Worm (Caenorhabditis elegans) whole organism, mixed stage, embryonic: ENCODE data around the gene C06G3.8.
A peak's percentile ranks its signal among the peaks of the same experiment; 100 is the strongest.

Experiments used
- bed-3 ChIP-seq: fragments of 200-800 bp; sonication (Bioruptor generic); optimal IDR thresholded peaks from 3 replicates; lab custom pipeline; 2018; ENCODE audit warnings: mild to moderate bottlenecking, missing genetic modification characterization, moderate library complexity, missing compliant biosample characterization
- ceh-39 ChIP-seq: fragments of 150-350 bp; optimal IDR thresholded peaks from 2 replicates; lab custom pipeline; 2014; ENCODE audit warnings: missing biosample characterization, missing genetic modification characterization
- ceh-43 ChIP-seq: fragments of 200-800 bp; sonication (Bioruptor generic); optimal IDR thresholded peaks from 2 replicates; lab custom pipeline; 2018; ENCODE audit warnings: mild to moderate bottlenecking, missing genetic modification characterization, moderate library complexity, missing compliant biosample characterization
- ceh-83 ChIP-seq: fragments of 200-800 bp; sonication (Bioruptor generic); optimal IDR thresholded peaks from 2 replicates; lab custom pipeline; 2018; ENCODE audit warnings: mild to moderate bottlenecking, missing genetic modification characterization, missing compliant biosample characterization
- ces-1 ChIP-seq: fragments of 150-350 bp; optimal IDR thresholded peaks from 2 replicates; lab custom pipeline; 2014; ENCODE audit warnings: missing biosample characterization, missing genetic modification reagents, missing genetic modification characterization
- cnd-1 ChIP-seq: fragments of 200-800 bp; sonication (Bioruptor generic); optimal IDR thresholded peaks from 2 replicates; lab custom pipeline; 2018; ENCODE audit warnings: mild to moderate bottlenecking, missing genetic modification characterization, missing compliant biosample characterization
- drap-1 ChIP-seq: fragments of 200-800 bp; sonication (Bioruptor generic); optimal IDR thresholded peaks from 3 replicates; lab custom pipeline; 2018; ENCODE audit warnings: mild to moderate bottlenecking, missing genetic modification characterization, missing compliant biosample characterization
- elt-1 ChIP-seq: sonication (generic microtip); optimal IDR thresholded peaks from 2 replicates; lab custom pipeline; 2017; ENCODE audit warnings: missing genetic modification characterization, mild to moderate bottlenecking, missing compliant biosample characterization, antibody characterized with exemption, moderate library complexity, borderline replicate concordance; ENCODE audit not compliant: insufficient read depth
- hlh-1 ChIP-seq: fragments of 150-350 bp; optimal IDR thresholded peaks from 2 replicates; lab custom pipeline; 2014; ENCODE audit warnings: missing biosample characterization, missing genetic modification reagents, missing genetic modification characterization
- lin-32 ChIP-seq: fragments of 200-800 bp; sonication (Bioruptor generic); optimal IDR thresholded peaks from 2 replicates; lab custom pipeline; 2018; ENCODE audit warnings: mild to moderate bottlenecking, missing genetic modification characterization, missing compliant biosample characterization
- lsy-2 ChIP-seq: fragments of 150-350 bp; optimal IDR thresholded peaks from 2 replicates; lab custom pipeline; 2014; ENCODE audit warnings: missing biosample characterization, missing genetic modification characterization
- mab-5 ChIP-seq: fragments of 150-350 bp; optimal IDR thresholded peaks from 2 replicates; lab custom pipeline; 2014; ENCODE audit warnings: missing biosample characterization, missing genetic modification characterization
- mep-1 ChIP-seq: fragments of 150-350 bp; optimal IDR thresholded peaks from 2 replicates; lab custom pipeline; 2017; ENCODE audit warnings: missing biosample characterization, missing genetic modification reagents, missing genetic modification characterization, inconsistent platforms
- mls-2 ChIP-seq: sonication (generic microtip); optimal IDR thresholded peaks from 2 replicates; lab custom pipeline; 2016; ENCODE audit warnings: mild to moderate bottlenecking, missing genetic modification characterization, moderate library complexity, missing compliant biosample characterization
- nhr-12 ChIP-seq: fragments of 150-350 bp; optimal IDR thresholded peaks from 2 replicates; lab custom pipeline; 2014; ENCODE audit warnings: missing biosample characterization, missing genetic modification characterization
- nhr-2 ChIP-seq: fragments of 150-350 bp; optimal IDR thresholded peaks from 2 replicates; lab custom pipeline; 2014; ENCODE audit warnings: missing biosample characterization, missing genetic modification characterization
- nhr-237 ChIP-seq: fragments of 150-350 bp; optimal IDR thresholded peaks from 2 replicates; lab custom pipeline; 2014; ENCODE audit warnings: missing biosample characterization, missing genetic modification characterization
- nhr-28 ChIP-seq: fragments of 150-350 bp; optimal IDR thresholded peaks from 2 replicates; lab custom pipeline; 2014; ENCODE audit warnings: missing biosample characterization, missing genetic modification characterization
- nhr-76 ChIP-seq: sonication (generic microtip); optimal IDR thresholded peaks from 2 replicates; lab custom pipeline; 2017; ENCODE audit warnings: missing biosample characterization, missing genetic modification characterization
- pha-4 ChIP-seq: fragments of 150-350 bp; optimal IDR thresholded peaks from 2 replicates; lab custom pipeline; 2018; ENCODE audit warnings: missing biosample characterization, missing genetic modification reagents, missing genetic modification characterization
- sem-2 ChIP-seq: fragments of 200-800 bp; sonication (Bioruptor generic); optimal IDR thresholded peaks from 2 replicates; lab custom pipeline; 2018; ENCODE audit warnings: mild to moderate bottlenecking, missing genetic modification characterization, missing compliant biosample characterization
- snpc-4 ChIP-seq: fragments of 150-350 bp; optimal IDR thresholded peaks from 2 replicates; lab custom pipeline; 2014; ENCODE audit warnings: missing biosample characterization, missing genetic modification characterization
- sptf-1 ChIP-seq: sonication (generic microtip); optimal IDR thresholded peaks from 2 replicates; lab custom pipeline; 2017; ENCODE audit warnings: mild to moderate bottlenecking, missing genetic modification characterization, moderate library complexity, missing compliant biosample characterization
- unc-120 ChIP-seq: sonication (generic microtip); optimal IDR thresholded peaks from 2 replicates; lab custom pipeline; 2017; ENCODE audit warnings: missing genetic modification characterization, missing compliant biosample characterization; ENCODE audit not compliant: poor library complexity, severe bottlenecking
- unc-39 ChIP-seq: fragments of 150-350 bp; optimal IDR thresholded peaks from 2 replicates; lab custom pipeline; 2014; ENCODE audit warnings: missing biosample characterization, missing genetic modification characterization
- unc-62 ChIP-seq: fragments of 150-350 bp; optimal IDR thresholded peaks from 2 replicates; lab custom pipeline; 2014; ENCODE audit warnings: missing biosample characterization, missing genetic modification reagents, missing genetic modification characterization
- zip-8 ChIP-seq: fragments of 150-350 bp; optimal IDR thresholded peaks from 2 replicates; lab custom pipeline; 2014; ENCODE audit warnings: missing biosample characterization, missing genetic modification characterization
- ztf-11 ChIP-seq: fragments of 150-350 bp; optimal IDR thresholded peaks from 2 replicates; lab custom pipeline; 2014; ENCODE audit warnings: missing biosample characterization, missing genetic modification characterization

C06G3.8 gene

DNA sequence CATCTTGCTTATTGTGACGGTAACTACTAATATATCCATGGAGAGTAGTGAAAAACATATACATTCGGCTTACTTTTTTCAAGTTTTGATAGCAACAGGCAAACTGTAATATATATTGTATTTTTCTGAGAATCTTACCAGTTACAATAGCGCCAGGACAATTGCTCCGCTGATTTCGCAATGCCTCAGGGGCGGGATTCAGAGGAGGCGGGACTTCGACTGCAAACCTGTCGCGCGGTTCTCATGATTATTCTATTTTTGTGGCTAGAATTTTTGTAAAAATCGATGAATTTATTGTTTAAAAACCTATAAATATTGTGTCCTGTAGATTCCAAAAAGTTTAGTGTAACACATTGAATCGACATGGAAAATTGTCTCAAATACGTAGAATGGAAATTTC lies 1.3 kb downstream of the C06G3.8 start:
- TF ChIP-seq snpc-4 (tag; lab: Kevin White, UChicago) = no peak
- TF ChIP-seq nhr-28 (tag; lab: Kevin White, UChicago) = no peak
- no peak for TF ChIP-seq unc-62
- TF ChIP-seq lin-32 (GFP tag; lab: Kevin White, UChicago) = no peak
- no peak for TF ChIP-seq mls-2
- no peak for TF ChIP-seq unc-39
- no peak for TF ChIP-seq bed-3 (GFP tag; lab: Kevin White, UChicago)
- TF ChIP-seq, all 35 proteins: peak for 0

DNA sequence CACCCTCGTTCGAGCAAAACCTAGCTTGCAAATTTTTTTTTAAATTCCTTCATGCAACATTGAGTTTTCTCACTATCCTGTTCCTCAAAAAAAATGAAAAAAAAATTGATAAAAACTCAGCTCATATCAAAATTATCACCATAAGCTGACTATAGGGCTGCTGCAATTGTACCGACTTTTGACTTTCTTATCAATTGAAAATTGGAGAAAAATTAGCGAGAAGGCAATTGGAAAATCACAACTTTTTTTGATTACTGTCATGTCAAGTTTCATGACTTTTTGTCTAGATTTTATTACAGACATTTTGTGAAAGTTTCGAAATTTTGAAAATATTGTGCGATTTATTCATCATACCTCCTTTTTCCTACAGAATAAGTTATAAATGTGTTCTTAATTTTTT lies 6.5 kb downstream of the C06G3.8 start:
- no peak for TF ChIP-seq lin-32 (GFP tag; lab: Kevin White, UChicago)
- TF ChIP-seq nhr-76 = no peak
- TF ChIP-seq sem-2 (GFP tag; lab: Kevin White, UChicago) = no peak
- TF ChIP-seq drap-1 = no peak
- TF ChIP-seq nhr-237 (tag; lab: Kevin White, UChicago) = no peak
- TF ChIP-seq, all 35 proteins: peak for 0

DNA sequence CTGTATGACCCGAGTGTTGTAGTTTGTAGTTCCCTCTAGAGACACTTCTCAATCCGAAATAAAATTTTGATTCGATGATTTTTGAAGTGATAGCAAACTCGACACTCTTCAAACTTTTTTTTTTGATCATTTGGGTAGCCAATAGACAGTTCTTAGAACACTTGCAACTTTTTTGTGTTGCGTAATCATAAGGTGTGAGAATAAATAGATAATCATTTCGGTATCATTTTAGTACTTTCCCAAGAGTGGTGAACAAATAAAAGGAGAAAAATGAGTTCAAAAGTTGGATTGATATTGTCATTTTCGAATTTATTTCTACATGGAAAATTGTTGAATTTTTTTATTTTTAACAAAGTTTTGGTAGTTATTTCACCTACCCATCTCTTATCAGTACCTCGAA lies 7.5 kb downstream of the C06G3.8 start:
- TF ChIP-seq sem-2 (GFP tag; lab: Kevin White, UChicago) (no peak), zip-8 (tag; lab: Kevin White, UChicago) (peak; percentile 83)

DNA sequence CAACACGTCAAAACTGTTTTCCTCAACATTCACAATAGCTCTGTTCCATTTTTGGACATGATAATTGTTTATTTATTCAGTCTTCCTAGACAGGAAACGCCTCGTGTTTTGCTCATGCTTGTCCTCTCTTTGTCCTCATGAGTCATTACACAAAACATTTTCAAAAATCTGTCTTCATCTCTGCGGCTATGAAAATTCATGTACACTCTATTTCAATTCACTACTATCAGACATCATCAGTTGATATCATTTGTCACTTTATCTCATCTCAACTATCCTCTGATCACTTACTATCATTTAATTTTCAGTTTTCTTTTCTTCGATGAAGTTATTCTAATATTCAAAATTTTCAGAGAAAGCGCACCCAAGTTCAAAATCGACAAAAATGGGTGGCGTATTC lies 8.5 kb downstream of the C06G3.8 start, which contains the start of gene adah-1:
TSS of gene adah-1 (plus strand) at position 354 of the 400 bp plus-strand sequence.
- TF ChIP-seq ztf-11 (tag; lab: Kevin White, UChicago) (no peak), unc-62 (peak; percentile 74), lin-32 (GFP tag; lab: Kevin White, UChicago) (no peak), bed-3 (GFP tag; lab: Kevin White, UChicago) (no peak)

DNA sequence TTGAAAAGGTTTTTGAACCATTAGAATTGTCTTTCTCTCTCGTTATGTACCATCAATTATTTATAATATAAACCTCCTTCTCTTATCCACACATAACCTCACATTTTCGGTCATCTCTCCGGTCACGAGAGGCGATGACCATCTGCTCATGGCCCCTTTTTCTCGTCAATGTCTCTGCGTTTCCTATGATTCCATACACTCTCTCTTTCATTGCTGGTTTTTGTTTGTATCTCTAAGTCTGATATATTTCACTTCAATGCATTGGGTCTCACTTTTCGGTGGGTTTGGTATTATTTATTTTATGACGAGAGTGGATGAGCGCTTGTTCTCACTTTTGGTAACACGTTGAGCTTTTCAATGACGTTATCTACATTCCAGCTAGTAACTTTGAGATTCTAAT lies 9.4 kb downstream of the C06G3.8 start:
- peak; percentile 100 for TF ChIP-seq nhr-2
- no peak for TF ChIP-seq snpc-4 (tag; lab: Kevin White, UChicago)
- peak; percentile 8 for TF ChIP-seq sptf-1 (tag; lab: Kevin White, UChicago)
- TF ChIP-seq ceh-43 = no peak
- TF ChIP-seq mep-1 (tag; lab: Kevin White, UChicago) = peak; percentile 72
- TF ChIP-seq lsy-2 (tag; lab: Kevin White, UChicago) = peak; percentile 14
- peak; percentile 62 for TF ChIP-seq mls-2
- TF ChIP-seq mab-5 = no peak
- TF ChIP-seq nhr-12 (tag; lab: Kevin White, UChicago) = no peak
- no peak for TF ChIP-seq ztf-11 (tag; lab: Kevin White, UChicago)
- TF ChIP-seq ces-1 (GFP tag; lab: Kevin White, UChicago) = peak; percentile 67
- TF ChIP-seq ceh-39 (tag; lab: Kevin White, UChicago) = peak; percentile 51
- no peak for TF ChIP-seq elt-1
- peak; percentile 53 for TF ChIP-seq unc-120
- TF ChIP-seq hlh-1 (tag; lab: Kevin White, UChicago) = peak; percentile 47
- peak; percentile 98 for TF ChIP-seq lin-32 (GFP tag; lab: Kevin White, UChicago)
- peak; percentile 49 for TF ChIP-seq unc-62
- peak; percentile 97 for TF ChIP-seq cnd-1 (tag; lab: Kevin White, UChicago)
- no peak for TF ChIP-seq unc-39
- no peak for TF ChIP-seq bed-3 (GFP tag; lab: Kevin White, UChicago)

DNA sequence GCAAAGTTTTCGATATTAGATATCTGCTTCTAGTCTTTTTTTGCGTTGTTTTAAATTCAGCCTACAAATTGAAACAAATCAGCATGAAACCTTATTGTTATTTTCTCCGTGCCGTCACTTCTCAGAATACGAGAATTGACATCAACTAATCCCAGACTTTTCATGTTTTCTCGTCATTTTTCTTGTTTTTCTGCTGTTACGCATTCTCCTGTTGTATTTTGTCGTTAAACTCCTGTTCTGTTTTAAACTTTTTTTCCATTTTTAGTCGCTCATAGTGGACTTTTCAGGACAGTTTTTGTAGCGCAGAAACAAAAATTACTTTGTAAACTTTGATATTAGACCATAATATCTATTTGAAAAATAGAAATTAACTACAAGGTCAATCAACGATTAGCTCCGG lies 10.1 kb downstream of the C06G3.8 start:
- TF ChIP-seq nhr-2 (no peak), pha-4 (tag; lab: Kevin White, UChicago) (no peak), sem-2 (GFP tag; lab: Kevin White, UChicago) (no peak), mep-1 (tag; lab: Kevin White, UChicago) (no peak), nhr-237 (tag; lab: Kevin White, UChicago) (no peak), lsy-2 (tag; lab: Kevin White, UChicago) (no peak), lin-32 (GFP tag; lab: Kevin White, UChicago) (no peak), cnd-1 (tag; lab: Kevin White, UChicago) (no peak), sptf-1 (tag; lab: Kevin White, UChicago) (no peak), elt-1 (no peak), ceh-83 (GFP tag; lab: Kevin White, UChicago) (no peak), nhr-12 (tag; lab: Kevin White, UChicago) (no peak), unc-39 (no peak), unc-62 (no peak), ceh-43 (no peak), snpc-4 (tag; lab: Kevin White, UChicago) (no peak)
